Worm (Caenorhabditis elegans) whole organism, L3 larva: ENCODE data around the gene T13C5.9.

Source experiments
- ZK546.5 ChIP-seq: sonication (generic microtip); optimal IDR thresholded peaks from 2 replicates; lab custom pipeline; 2017; ENCODE audit warnings: missing biosample characterization, missing genetic modification characterization
- ama-1 ChIP-seq: fragments of 150-350 bp; optimal IDR thresholded peaks from 2 replicates; lab custom pipeline; 2018
- elt-1 ChIP-seq: fragments of 150-350 bp; optimal IDR thresholded peaks from 2 replicates; lab custom pipeline; 2014; ENCODE audit warnings: missing biosample characterization, missing genetic modification characterization
- elt-3 ChIP-seq, 3 experiments: fragments of 150-350 bp in 1 of 3; sonication (generic microtip) in 2 of 3; optimal IDR thresholded peaks; 2 replicates in 2 of 3; 4 replicates in 1 of 3; lab custom pipeline; 2014 to 2017; ENCODE audit warnings: missing biosample characterization in 3 of 3, missing genetic modification characterization in 3 of 3
- mdl-1 ChIP-seq: fragments of 150-350 bp; optimal IDR thresholded peaks from 2 replicates; lab custom pipeline; 2014; ENCODE audit warnings: missing biosample characterization, missing genetic modification characterization
- mml-1 ChIP-seq: fragments of 150-350 bp; sonication (generic microtip); optimal IDR thresholded peaks from 3 replicates; lab custom pipeline; 2014; ENCODE audit warnings: missing biosample characterization, missing genetic modification characterization
- nhr-11 ChIP-seq: fragments of 150-350 bp; optimal IDR thresholded peaks from 2 replicates; lab custom pipeline; 2014; ENCODE audit warnings: missing biosample characterization, missing genetic modification characterization
- nhr-25 ChIP-seq: sonication (generic microtip); optimal IDR thresholded peaks from 2 replicates; lab custom pipeline; 2017; ENCODE audit warnings: missing biosample characterization, missing genetic modification characterization
- pha-4 ChIP-seq: fragments of 150-350 bp; optimal IDR thresholded peaks from 2 replicates; lab custom pipeline; 2014; ENCODE audit warnings: missing biosample characterization, missing genetic modification reagents, missing genetic modification characterization
- ztf-11 ChIP-seq: fragments of 150-350 bp; optimal IDR thresholded peaks from 2 replicates; lab custom pipeline; 2014; ENCODE audit warnings: missing biosample characterization, missing genetic modification characterization
- ztf-4 ChIP-seq: fragments of 150-350 bp; optimal IDR thresholded peaks from 2 replicates; lab custom pipeline; 2014; ENCODE audit warnings: missing biosample characterization, missing genetic modification characterization

- no peak for TF ChIP-seq mdl-1 (tag; lab: Kevin White, UChicago)
- TF ChIP-seq ama-1 (lab: Kevin White, UChicago): no peak
- TF ChIP-seq elt-3 (tag; optimal IDR thresholded peaks at IDR 0.05; lab: Kevin White, UChicago): no peak
- no peak for TF ChIP-seq nhr-11 (tag; lab: Kevin White, UChicago)
- no peak for TF ChIP-seq ZK546.5 (tag; lab: Kevin White, UChicago)
- TF ChIP-seq nhr-25 (tag; lab: Kevin White, UChicago): no peak
- TF ChIP-seq pha-4: no peak
- no peak for TF ChIP-seq ztf-4 (tag; lab: Kevin White, UChicago)
- TF ChIP-seq ztf-11: no peak
- TF ChIP-seq mml-1 (tag; lab: Kevin White, UChicago): no peak
- TF ChIP-seq elt-1 (tag; lab: Kevin White, UChicago): no peak
These were observed 16.4 kb upstream of the T13C5.9 start, which contains the start of gene T25B2.1 for ce11 chrX:6173656-6174055.
